Worm (Caenorhabditis elegans): ENCODE measurements around the gene clec-65.

- TF ChIP-seq hmg-1.2 (GFP tag; IDR thresholded peaks at IDR 0.05) (no peak), madf-6 (GFP tag; IDR thresholded peaks at IDR 0.05) (no peak)
These were observed 8.7 kb upstream of the clec-65 start for ce11 chrII:12892407-12892806.
